Worm (Caenorhabditis elegans) whole organism, young adult: ENCODE results near the gene fbxa-106.

Experiments
- C17E4.6 ChIP-seq: fragments of 200-800 bp; sonication (Bioruptor generic); IDR thresholded peaks from 2 replicates; pipeline ENCODE4 v1.3.6; 2022; ENCODE audit warnings: missing genetic modification reagents, missing genetic modification characterization, missing compliant biosample characterization
- F37B4.10 ChIP-seq: fragments of 200-800 bp; sonication (Bioruptor generic); IDR thresholded peaks from 2 replicates; pipeline ENCODE4 v1.3.6; 2022; ENCODE audit warnings: missing genetic modification characterization, missing compliant biosample characterization
- F52B5.7 ChIP-seq: sonication (generic microtip); optimal IDR thresholded peaks from 2 replicates; lab custom pipeline; 2016; ENCODE audit warnings: mild to moderate bottlenecking, missing genetic modification characterization, missing compliant biosample characterization
- Y95B8A.8 ChIP-seq: fragments of 200-800 bp; sonication (Bioruptor generic); IDR thresholded peaks from 2 replicates; pipeline ENCODE4 v1.3.6; 2022; ENCODE audit warnings: missing genetic modification reagents, missing genetic modification characterization, missing compliant biosample characterization
- attf-3 ChIP-seq: fragments of 200-800 bp; sonication (Bioruptor generic); conservative IDR thresholded peaks from 2 replicates; pipeline ENCODE4 v1.3.6; 2022; ENCODE audit warnings: missing genetic modification reagents, missing genetic modification characterization, missing compliant biosample characterization
- cebp-2 ChIP-seq: fragments of 200-800 bp; sonication (Bioruptor generic); IDR thresholded peaks from 2 replicates; pipeline ENCODE4 v1.3.6; 2022; ENCODE audit warnings: missing genetic modification characterization, missing compliant biosample characterization
- ceh-100 ChIP-seq: fragments of 200-800 bp; sonication (Bioruptor generic); IDR thresholded peaks from 2 replicates; pipeline ENCODE4 v1.3.6; 2022; ENCODE audit warnings: missing genetic modification reagents, missing genetic modification characterization, missing compliant biosample characterization
- egl-18 ChIP-seq: fragments of 200-800 bp; sonication (Bioruptor generic); IDR thresholded peaks from 2 replicates; pipeline ENCODE4 v1.3.6; 2022; ENCODE audit warnings: missing genetic modification reagents, missing genetic modification characterization, missing compliant biosample characterization
- egrh-3 ChIP-seq: fragments of 200-800 bp; sonication (Bioruptor generic); IDR thresholded peaks from 2 replicates; pipeline ENCODE4 v1.3.6; 2022; ENCODE audit warnings: missing genetic modification reagents, missing genetic modification characterization, missing compliant biosample characterization
- him-1 ChIP-seq: sonication (generic microtip); optimal IDR thresholded peaks from 2 replicates; lab custom pipeline; 2016; ENCODE audit warnings: missing genotype, missing genetic modification reagents, missing genetic modification characterization, missing compliant biosample characterization
- lin-35 ChIP-seq, 3 experiments: fragments of 150-350 bp in 2 of 3; sonication (generic microtip) in 1 of 3; optimal IDR thresholded peaks; 2 replicates each; lab custom pipeline; 2014 to 2018; ENCODE audit warnings: missing biosample characterization in 3 of 3, missing genetic modification characterization in 3 of 3, missing genetic modification reagents in 3 of 3
- pha-4 ChIP-seq: fragments of 150-350 bp; sonication (generic microtip); optimal IDR thresholded peaks from 2 replicates; lab custom pipeline; 2014; ENCODE audit warnings: missing biosample characterization, missing genetic modification reagents, missing genetic modification characterization

ce11 chrV:18134378-18134777 is 49.4 kb upstream of the fbxa-106 start, which contains the start of gene Y37H2A.7:
- TF ChIP-seq attf-3 (GFP tag; lab: Robert Waterston, UW) (no peak), lin-35 (GFP tag; optimal IDR thresholded peaks at IDR 0.05; lab: Kevin White, UChicago) (no peak), C17E4.6 (GFP tag; lab: Robert Waterston, UW) (no peak), cebp-2 (GFP tag; lab: Robert Waterston, UW) (no peak), F52B5.7 (tag; lab: Kevin White, UChicago) (no peak), him-1 (tag; lab: Kevin White, UChicago) (no peak), Y95B8A.8 (GFP tag; lab: Robert Waterston, UW) (no peak), egrh-3 (GFP tag; lab: Robert Waterston, UW) (no peak), F37B4.10 (GFP tag; lab: Robert Waterston, UW) (no peak), egl-18 (GFP tag; lab: Robert Waterston, UW) (no peak), pha-4 (no peak), ceh-100 (GFP tag; lab: Robert Waterston, UW) (no peak)
